Worm (Caenorhabditis elegans) whole organism, L2 larva: Measurements from ENCODE around the gene ckb-3.

Source experiments
- C34F6.9 ChIP-seq: fragments of 150-350 bp; optimal IDR thresholded peaks from 2 replicates; lab custom pipeline; 2014; ENCODE audit warnings: missing biosample characterization, missing genetic modification characterization
- F13H6.1 ChIP-seq: sonication (generic microtip); optimal IDR thresholded peaks from 2 replicates; lab custom pipeline; 2016; ENCODE audit warnings: missing genetic modification characterization, missing compliant biosample characterization
- ZK546.5 ChIP-seq: sonication (generic microtip); optimal IDR thresholded peaks from 2 replicates; lab custom pipeline; 2017; ENCODE audit warnings: missing biosample characterization, missing genetic modification characterization
- alr-1 ChIP-seq: fragments of 150-350 bp; optimal IDR thresholded peaks from 2 replicates; lab custom pipeline; 2014; ENCODE audit warnings: missing biosample characterization, missing genetic modification characterization
- aly-2 ChIP-seq: fragments of 150-350 bp; optimal IDR thresholded peaks from 2 replicates; lab custom pipeline; 2014; ENCODE audit warnings: missing biosample characterization, missing genetic modification characterization
- ceh-82 ChIP-seq: fragments of 150-350 bp; optimal IDR thresholded peaks from 2 replicates; lab custom pipeline; 2014; ENCODE audit warnings: missing biosample characterization, missing genetic modification characterization
- crh-2 ChIP-seq: sonication (generic microtip); optimal IDR thresholded peaks from 2 replicates; lab custom pipeline; 2017; ENCODE audit warnings: missing biosample characterization, missing genetic modification characterization
- egl-27 ChIP-seq: sonication (generic microtip); optimal IDR thresholded peaks from 3 replicates; lab custom pipeline; 2017; ENCODE audit warnings: missing biosample characterization, missing genetic modification reagents, missing genetic modification characterization
- elt-3 ChIP-seq: sonication (generic microtip); optimal IDR thresholded peaks from 2 replicates; lab custom pipeline; 2017; ENCODE audit warnings: missing biosample characterization, missing genetic modification characterization
- fos-1 ChIP-seq: fragments of 150-350 bp; optimal IDR thresholded peaks from 2 replicates; lab custom pipeline; 2014; ENCODE audit warnings: missing biosample characterization, missing genetic modification characterization
- lin-11 ChIP-seq: fragments of 150-350 bp; sonication (generic microtip); optimal IDR thresholded peaks from 2 replicates; lab custom pipeline; 2014; ENCODE audit warnings: missing biosample characterization, missing genetic modification characterization, inconsistent platforms, mixed read lengths
- lin-39 ChIP-seq: fragments of 150-350 bp; optimal IDR thresholded peaks from 2 replicates; lab custom pipeline; 2014; ENCODE audit warnings: missing biosample characterization, missing genetic modification reagents, missing genetic modification characterization
- lsy-2 ChIP-seq, 2 experiments: fragments of 150-350 bp in 1 of 2; sonication (generic microtip) in 1 of 2; optimal IDR thresholded peaks; 2 replicates each; lab custom pipeline; 2014 to 2017; ENCODE audit warnings: missing biosample characterization in 2 of 2, missing genetic modification characterization in 2 of 2
- nhr-10 ChIP-seq: sonication (generic microtip); optimal IDR thresholded peaks from 2 replicates; lab custom pipeline; 2017; ENCODE audit warnings: missing biosample characterization, missing genetic modification characterization
- nhr-129 ChIP-seq: fragments of 150-350 bp; optimal IDR thresholded peaks from 2 replicates; lab custom pipeline; 2014; ENCODE audit warnings: missing biosample characterization, missing genetic modification characterization
- nhr-21 ChIP-seq: fragments of 150-350 bp; optimal IDR thresholded peaks from 2 replicates; lab custom pipeline; 2014; ENCODE audit warnings: missing biosample characterization, missing genetic modification characterization
- nhr-23 ChIP-seq: fragments of 150-350 bp; optimal IDR thresholded peaks from 2 replicates; lab custom pipeline; 2014; ENCODE audit warnings: missing biosample characterization, missing genetic modification reagents, missing genetic modification characterization
- nhr-6 ChIP-seq: fragments of 150-350 bp; optimal IDR thresholded peaks from 2 replicates; lab custom pipeline; 2014; ENCODE audit warnings: missing biosample characterization, missing genetic modification characterization
- sem-4 ChIP-seq: fragments of 150-350 bp; optimal IDR thresholded peaks from 2 replicates; lab custom pipeline; 2014; ENCODE audit warnings: missing biosample characterization, missing genetic modification reagents, missing genetic modification characterization
- skn-1 ChIP-seq: sonication (generic microtip); optimal IDR thresholded peaks from 2 replicates; lab custom pipeline; 2017; ENCODE audit warnings: missing biosample characterization, missing genetic modification characterization
- sma-3 ChIP-seq: sonication (generic microtip); optimal IDR thresholded peaks from 2 replicates; lab custom pipeline; 2016; ENCODE audit warnings: missing genetic modification reagents, missing genetic modification characterization, missing compliant biosample characterization
- sma-9 ChIP-seq, 2 experiments: fragments of 150-350 bp in 1 of 2; sonication (generic microtip) in 1 of 2; optimal IDR thresholded peaks; 2 replicates each; lab custom pipeline; 2014 to 2016; ENCODE audit warnings: missing genetic modification characterization in 2 of 2, mild to moderate bottlenecking in 1 of 2, missing biosample characterization in 1 of 2, missing compliant biosample characterization in 1 of 2, missing genetic modification reagents in 1 of 2, moderate library complexity in 1 of 2
- unc-55 ChIP-seq: fragments of 150-350 bp; sonication (generic microtip); optimal IDR thresholded peaks from 3 replicates; lab custom pipeline; 2014; ENCODE audit warnings: missing biosample characterization, missing genetic modification reagents, missing genetic modification characterization
- unc-62 ChIP-seq: fragments of 150-350 bp; optimal IDR thresholded peaks from 2 replicates; lab custom pipeline; 2014; ENCODE audit warnings: missing biosample characterization, missing genetic modification reagents, missing genetic modification characterization
- zag-1 ChIP-seq: fragments of 150-350 bp; optimal IDR thresholded peaks from 2 replicates; lab custom pipeline; 2014; ENCODE audit warnings: missing biosample characterization, missing genetic modification characterization
- ztf-11 ChIP-seq: sonication (generic microtip); optimal IDR thresholded peaks from 2 replicates; lab custom pipeline; 2017; ENCODE audit warnings: missing biosample characterization, missing genetic modification characterization

The ckb-3 gene

DNA sequence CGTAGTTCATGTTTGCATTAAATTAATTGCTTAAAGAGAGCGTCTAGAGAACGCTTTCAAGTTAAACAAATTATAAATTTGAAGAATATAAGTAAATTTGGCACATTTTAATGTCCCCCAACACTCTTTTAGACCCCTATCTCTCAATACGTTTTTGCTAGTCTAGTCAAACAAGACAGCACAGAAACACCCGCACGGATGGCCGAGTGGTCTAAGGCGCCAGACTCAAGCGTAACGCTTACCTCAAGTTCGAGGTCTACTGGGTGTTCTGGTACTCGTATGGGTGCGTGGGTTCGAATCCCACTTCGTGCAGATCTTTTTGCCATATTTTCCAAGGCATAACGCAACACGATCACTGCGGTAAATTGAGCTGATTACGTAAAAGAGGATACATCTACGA is 8.4 kb upstream of the ckb-3 start:
- TF ChIP-seq egl-27 (tag; lab: Kevin White, UChicago) = no peak
- TF ChIP-seq fos-1 (tag; lab: Kevin White, UChicago) = peak; percentile 28
- no peak for TF ChIP-seq C34F6.9 (tag; lab: Kevin White, UChicago)
- peak; percentile 17 for TF ChIP-seq F13H6.1 (tag; lab: Kevin White, UChicago)
- peak; percentile 31 for TF ChIP-seq sma-3 (GFP tag; lab: Kevin White, UChicago)
- no peak for TF ChIP-seq nhr-21 (tag; lab: Kevin White, UChicago)

DNA sequence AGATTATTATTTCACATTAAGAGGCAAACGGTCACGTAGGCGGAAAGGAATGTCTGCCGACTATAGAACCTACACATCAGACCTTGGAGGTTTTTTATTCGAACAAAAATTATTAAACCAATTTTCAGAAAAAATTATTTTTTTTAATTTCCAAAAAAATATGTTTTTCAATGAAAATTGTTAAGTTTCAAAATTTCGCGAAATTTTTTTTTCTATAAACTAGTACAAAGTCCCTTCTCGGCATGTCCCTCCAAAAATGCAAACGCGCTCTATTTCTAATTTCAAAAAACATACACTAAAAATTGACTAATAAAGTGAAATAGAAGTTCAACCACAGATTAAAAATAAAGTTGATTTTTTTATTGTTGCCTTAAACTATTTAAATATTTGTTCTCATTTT is 5.7 kb upstream of the ckb-3 start, which contains the start of gene ckb-1:
Gene ckb-1 (plus strand): TSS at position 301 of the 400 bp plus-strand sequence.
- TF ChIP-seq fos-1 (tag; lab: Kevin White, UChicago) = peak; percentile 29
- peak; percentile 42 for TF ChIP-seq unc-55
- TF ChIP-seq lsy-2 (tag; optimal IDR thresholded peaks at IDR 0.05; lab: Kevin White, UChicago) = peak in 1 of 2 experiments; percentile 10
- TF ChIP-seq C34F6.9 (tag; lab: Kevin White, UChicago) = peak; percentile 24
- TF ChIP-seq alr-1 (tag; lab: Kevin White, UChicago) = no peak

DNA sequence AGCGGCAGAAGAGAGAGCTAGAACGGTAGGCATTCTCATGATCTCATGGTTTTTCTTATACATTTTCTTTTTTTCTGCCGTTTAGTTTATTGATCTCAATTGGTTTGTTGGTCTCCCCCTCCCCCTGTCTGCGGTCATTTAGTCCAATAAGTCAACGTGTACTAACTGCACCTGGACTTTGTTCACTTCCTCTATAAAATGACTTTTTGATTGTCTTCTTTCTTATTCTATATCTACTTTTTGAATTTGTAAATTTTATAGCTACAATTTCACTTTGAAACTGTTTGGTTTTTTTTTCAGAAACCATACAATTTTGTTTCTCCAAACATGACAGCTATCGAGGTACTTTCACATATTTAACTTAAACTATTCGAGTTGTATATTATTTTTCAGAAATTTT is 3.0 kb upstream of the ckb-3 start, which contains the start of gene ckb-2:
Gene ckb-2 (plus strand): TSS at position 301 of the 400 bp plus-strand sequence.
- TF ChIP-seq aly-2 (no peak), nhr-6 (tag; lab: Kevin White, UChicago) (no peak), elt-3 (tag; lab: Kevin White, UChicago) (no peak), sma-9 (GFP tag; optimal IDR thresholded peaks at IDR 0.05; lab: Kevin White, UChicago) (no peak), sma-9 (tag; optimal IDR thresholded peaks at IDR 0.05; lab: Kevin White, UChicago) (no peak), nhr-21 (tag; lab: Kevin White, UChicago) (no peak), skn-1 (tag; lab: Kevin White, UChicago) (no peak), C34F6.9 (tag; lab: Kevin White, UChicago) (no peak), nhr-10 (tag; lab: Kevin White, UChicago) (no peak), nhr-23 (tag; lab: Kevin White, UChicago) (no peak), ztf-11 (tag; lab: Kevin White, UChicago) (no peak), egl-27 (tag; lab: Kevin White, UChicago) (no peak), lin-39 (no peak), sem-4 (tag; lab: Kevin White, UChicago) (no peak), fos-1 (tag; lab: Kevin White, UChicago) (no peak), alr-1 (tag; lab: Kevin White, UChicago) (no peak), nhr-129 (tag; lab: Kevin White, UChicago) (no peak), ZK546.5 (tag; lab: Kevin White, UChicago) (no peak), ceh-82 (tag; lab: Kevin White, UChicago) (no peak)
- TF ChIP-seq, all 48 proteins: peak for 0

DNA sequence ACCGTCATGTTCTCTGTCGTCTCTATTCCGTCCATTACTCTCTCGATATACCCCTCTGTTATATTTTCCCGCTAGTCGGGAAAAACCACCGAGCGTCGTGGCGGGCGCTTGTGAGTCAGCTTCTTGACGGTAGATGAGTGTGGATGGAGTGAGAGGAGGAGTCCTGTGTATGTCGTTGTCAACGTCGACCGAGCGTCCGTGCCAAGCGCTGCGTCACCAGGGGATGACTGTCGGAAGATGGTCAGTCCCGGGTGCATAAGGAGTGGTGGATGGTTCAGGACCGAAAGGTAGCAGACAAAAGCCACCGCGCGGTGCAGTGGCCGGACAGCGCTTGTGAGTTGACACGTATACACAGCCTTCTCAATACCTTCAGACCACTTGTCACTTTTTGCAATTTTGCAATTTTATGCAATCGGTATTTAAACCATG is 1.3 kb upstream of the ckb-3 start:
- peak; percentile 14 for TF ChIP-seq unc-55
- TF ChIP-seq fos-1 (tag; lab: Kevin White, UChicago) = peak; percentile 64
- TF ChIP-seq nhr-129 (tag; lab: Kevin White, UChicago) = peak; percentile 63
- TF ChIP-seq C34F6.9 (tag; lab: Kevin White, UChicago) = peak; percentile 15
- peak; percentile 30 for TF ChIP-seq F13H6.1 (tag; lab: Kevin White, UChicago)
- TF ChIP-seq nhr-21 (tag; lab: Kevin White, UChicago) = peak; percentile 39
- TF ChIP-seq sma-3 (GFP tag; lab: Kevin White, UChicago) = peak; percentile 45
- peak; percentile 43 for TF ChIP-seq crh-2
- TF ChIP-seq, all 48 proteins: peak for 8; not testable (repeated sequence) for 40

DNA sequence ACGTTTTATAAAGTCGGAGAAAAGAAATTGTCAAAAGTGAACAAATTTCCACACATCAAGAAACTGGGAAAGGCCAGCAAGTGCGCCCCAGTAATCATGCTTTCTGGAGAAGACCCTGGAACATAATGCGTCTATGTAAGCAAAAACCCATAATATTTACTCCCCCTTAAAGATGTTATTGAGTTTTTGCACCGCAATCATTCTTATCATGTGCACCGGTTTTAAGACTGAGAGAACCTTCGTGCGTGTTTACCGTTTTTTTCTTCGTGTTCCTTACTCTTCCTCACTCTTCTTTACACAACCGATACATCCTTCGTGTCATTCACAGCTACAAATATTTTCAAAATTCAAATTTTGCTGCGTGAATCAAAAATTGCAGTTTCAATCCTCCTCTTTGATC is 2.2 kb downstream of the ckb-3 start:
- TF ChIP-seq unc-62 (GFP tag; lab: Kevin White, UChicago) = no peak
- TF ChIP-seq sem-4 (tag; lab: Kevin White, UChicago) = no peak
- no peak for TF ChIP-seq lin-11 (tag; lab: Kevin White, UChicago)
- TF ChIP-seq zag-1 (tag; lab: Kevin White, UChicago) = no peak
- TF ChIP-seq, all 48 proteins: peak for 0

- no peak for TF ChIP-seq aly-2
- no peak for TF ChIP-seq nhr-10 (tag; lab: Kevin White, UChicago)
- TF ChIP-seq C34F6.9 (tag; lab: Kevin White, UChicago) = no peak
- TF ChIP-seq unc-62 (GFP tag; lab: Kevin White, UChicago) = no peak
- TF ChIP-seq nhr-129 (tag; lab: Kevin White, UChicago) = no peak
- TF ChIP-seq, all 48 proteins: peak for 0
Observed at ce11 chrIII:4374854-4375253, 4.2 kb downstream of the ckb-3 start, which contains the start of gene pals-26. pals-26 (plus strand) TSS chrIII:4375154.
